Fruit fly (Drosophila melanogaster) whole organism, embryonic: ENCODE results near the gene TBC1d7.

Experiments
- CG10147 ChIP-seq: fragments of 200-800 bp; sonication (Bioruptor generic); optimal IDR thresholded peaks from 2 replicates; lab custom pipeline; 2019; ENCODE audit warnings: missing biosample characterization, mild to moderate bottlenecking, missing genetic modification characterization, moderate library complexity
- CG11456 ChIP-seq: fragments of 200-800 bp; sonication (Bioruptor generic); IDR thresholded peaks from 3 replicates; pipeline ENCODE4 v1.3.6; 2022; ENCODE audit warnings: missing biosample characterization, missing genetic modification characterization
- CG13287 ChIP-seq: fragments of 200-800 bp; sonication (Bioruptor generic); IDR thresholded peaks from 2 replicates; pipeline ENCODE4 v1.3.6; 2022; ENCODE audit warnings: missing biosample characterization, missing genetic modification characterization; ENCODE audit not compliant: partially characterized antibody
- CG14667 ChIP-seq: fragments of 200-800 bp; sonication (Bioruptor generic); IDR thresholded peaks from 2 replicates; pipeline ENCODE4 v1.3.6; 2022; ENCODE audit warnings: missing biosample characterization, missing genetic modification characterization
- CG14710 ChIP-seq: fragments of 200-800 bp; sonication (Bioruptor generic); optimal IDR thresholded peaks from 3 replicates; lab custom pipeline; 2019; ENCODE audit warnings: missing biosample characterization, mild to moderate bottlenecking, missing genetic modification characterization, moderate library complexity
- CG15269 ChIP-seq: fragments of 200-800 bp; sonication (Bioruptor generic); optimal IDR thresholded peaks from 2 replicates; lab custom pipeline; 2018; ENCODE audit warnings: missing biosample characterization, mild to moderate bottlenecking, missing genetic modification characterization, moderate library complexity
- CG15514 ChIP-seq: fragments of 200-800 bp; sonication (Bioruptor generic); optimal IDR thresholded peaks from 3 replicates; lab custom pipeline; 2017; ENCODE audit warnings: missing biosample characterization, missing genetic modification characterization, mild to moderate bottlenecking, moderate library complexity, missing genetic modification reagents
- CG17359 ChIP-seq: fragments of 200-800 bp; sonication (Bioruptor generic); optimal IDR thresholded peaks from 3 replicates; lab custom pipeline; 2018; ENCODE audit warnings: missing biosample characterization, mild to moderate bottlenecking, missing genetic modification characterization, moderate library complexity
- CG17912 ChIP-seq: fragments of 200-800 bp; sonication (Bioruptor generic); optimal IDR thresholded peaks from 2 replicates; lab custom pipeline; 2018; ENCODE audit warnings: missing biosample characterization, mild to moderate bottlenecking, missing genetic modification characterization
- CG2120 ChIP-seq: fragments of 200-800 bp; sonication (Bioruptor generic); optimal IDR thresholded peaks from 3 replicates; lab custom pipeline; 2016; ENCODE audit warnings: missing biosample characterization, missing genetic modification characterization
- CG30020 ChIP-seq: fragments of 200-800 bp; optimal IDR thresholded peaks from 2 replicates; lab custom pipeline; 2019; ENCODE audit warnings: missing biosample characterization, mild to moderate bottlenecking, missing genetic modification characterization, moderate library complexity
- CG30431 ChIP-seq: fragments of 200-800 bp; sonication (Bioruptor generic); optimal IDR thresholded peaks from 2 replicates; lab custom pipeline; 2017; ENCODE audit warnings: missing biosample characterization, missing genetic modification characterization
- CG3407 ChIP-seq: fragments of 200-800 bp; sonication (Bioruptor generic); optimal IDR thresholded peaks from 2 replicates; lab custom pipeline; 2018; ENCODE audit warnings: missing biosample characterization, mild to moderate bottlenecking, missing genetic modification characterization
- CG5245 ChIP-seq: fragments of 200-800 bp; sonication (Bioruptor generic); optimal IDR thresholded peaks from 3 replicates; lab custom pipeline; 2016; ENCODE audit warnings: missing biosample characterization, missing genetic modification characterization
- CG6175 ChIP-seq: fragments of 200-800 bp; sonication (Bioruptor generic); IDR thresholded peaks from 3 replicates; pipeline ENCODE4 v1.3.6; 2022; ENCODE audit warnings: missing biosample characterization, missing genetic modification characterization
- CG6765 ChIP-seq: fragments of 200-800 bp; sonication (Bioruptor generic); optimal IDR thresholded peaks from 3 replicates; lab custom pipeline; 2017; ENCODE audit warnings: missing biosample characterization, mild to moderate bottlenecking, missing genetic modification characterization
- CG7271 ChIP-seq: fragments of 200-800 bp; sonication (Bioruptor generic); optimal IDR thresholded peaks from 2 replicates; lab custom pipeline; 2018; ENCODE audit warnings: missing biosample characterization, mild to moderate bottlenecking, missing genetic modification characterization, moderate library complexity
- CG7556 ChIP-seq: fragments of 200-800 bp; sonication (Bioruptor generic); optimal IDR thresholded peaks from 2 replicates; lab custom pipeline; 2017; ENCODE audit warnings: missing biosample characterization, mild to moderate bottlenecking, missing genetic modification characterization
- CG8290 ChIP-seq, 3 experiments: fragments of 200-800 bp; sonication (Bioruptor generic); optimal IDR thresholded peaks; 2 replicates each; lab custom pipeline; 2016 to 2019; ENCODE audit warnings: missing biosample characterization in 3 of 3, missing genetic modification characterization in 3 of 3, mild to moderate bottlenecking in 2 of 3, moderate library complexity in 1 of 3
- CG9797 ChIP-seq: fragments of 200-800 bp; sonication (Bioruptor generic); optimal IDR thresholded peaks from 3 replicates; lab custom pipeline; 2018; ENCODE audit warnings: missing biosample characterization, mild to moderate bottlenecking, missing genetic modification characterization
- Chrac-16 ChIP-seq: fragments of 200-800 bp; sonication (Bioruptor generic); optimal IDR thresholded peaks from 3 replicates; lab custom pipeline; 2016; ENCODE audit warnings: missing biosample characterization, missing genetic modification characterization
- Deaf1 ChIP-seq: fragments of 200-800 bp; optimal IDR thresholded peaks from 3 replicates; lab custom pipeline; 2019; ENCODE audit warnings: missing biosample characterization, mild to moderate bottlenecking, missing genetic modification characterization, moderate library complexity
- Hey ChIP-seq: fragments of 200-800 bp; sonication (Bioruptor generic); optimal IDR thresholded peaks from 3 replicates; lab custom pipeline; 2018; ENCODE audit warnings: missing biosample characterization, mild to moderate bottlenecking, missing genetic modification characterization
- MBD-R2 ChIP-seq: fragments of 200-800 bp; sonication (Bioruptor generic); IDR thresholded peaks from 2 replicates; pipeline ENCODE4 v1.3.6; 2022; ENCODE audit warnings: missing biosample characterization, missing genetic modification characterization
- Nf-YC ChIP-seq: fragments of 200-800 bp; optimal IDR thresholded peaks from 3 replicates; lab custom pipeline; 2019; ENCODE audit warnings: missing biosample characterization, mild to moderate bottlenecking, missing genetic modification characterization, moderate library complexity
- Rfx ChIP-seq: fragments of 200-800 bp; sonication (Bioruptor generic); IDR thresholded peaks from 2 replicates; pipeline ENCODE4 v1.3.6; 2022; ENCODE audit warnings: missing biosample characterization, missing genetic modification characterization
- Ssrp ChIP-seq: fragments of 200-800 bp; sonication (Bioruptor generic); optimal IDR thresholded peaks from 2 replicates; lab custom pipeline; 2018; ENCODE audit warnings: missing biosample characterization, mild to moderate bottlenecking, missing genetic modification characterization, moderate library complexity
- Vsx1 ChIP-seq: fragments of 200-800 bp; sonication (Bioruptor generic); optimal IDR thresholded peaks from 2 replicates; lab custom pipeline; 2017; ENCODE audit warnings: missing biosample characterization, mild to moderate bottlenecking, missing genetic modification characterization, missing genetic modification reagents
- bowl ChIP-seq: fragments of 200-800 bp; sonication (Bioruptor generic); IDR thresholded peaks from 2 replicates; pipeline ENCODE4 v1.3.6; 2022; ENCODE audit warnings: missing biosample characterization, missing genetic modification characterization
- caup ChIP-seq: fragments of 200-800 bp; sonication (Bioruptor generic); optimal IDR thresholded peaks from 3 replicates; lab custom pipeline; 2017; ENCODE audit warnings: missing biosample characterization, mild to moderate bottlenecking, missing genetic modification characterization, moderate library complexity; ENCODE audit not compliant: severe bottlenecking
- chn ChIP-seq: fragments of 200-800 bp; sonication (Bioruptor generic); optimal IDR thresholded peaks from 2 replicates; lab custom pipeline; 2016; ENCODE audit warnings: missing biosample characterization, missing genetic modification characterization
- crp ChIP-seq, 2 experiments: fragments of 200-800 bp; sonication (Bioruptor generic); optimal IDR thresholded peaks; 2 replicates in 1 of 2; 3 replicates in 1 of 2; lab custom pipeline; 2017; ENCODE audit warnings: missing biosample characterization in 2 of 2, missing genetic modification characterization in 2 of 2, mild to moderate bottlenecking in 1 of 2, moderate library complexity in 1 of 2
- dpn ChIP-seq, 2 experiments: fragments of 200-800 bp; sonication (Bioruptor generic); optimal IDR thresholded peaks; 3 replicates each; lab custom pipeline; 2016; ENCODE audit warnings: missing biosample characterization in 2 of 2, missing genetic modification characterization in 2 of 2
- grau ChIP-seq: fragments of 200-800 bp; optimal IDR thresholded peaks from 3 replicates; lab custom pipeline; 2019; ENCODE audit warnings: missing biosample characterization, mild to moderate bottlenecking, missing genetic modification characterization, moderate library complexity
- h ChIP-seq: fragments of >200 bp; optimal IDR thresholded peaks from 2 replicates; lab custom pipeline; 2017
- kay ChIP-seq: fragments of 200-800 bp; sonication (Bioruptor generic); optimal IDR thresholded peaks from 2 replicates; lab custom pipeline; 2016; ENCODE audit warnings: missing biosample characterization, missing genetic modification characterization
- ken ChIP-seq: fragments of 200-800 bp; sonication (Bioruptor generic); IDR thresholded peaks from 3 replicates; pipeline ENCODE4 v1.3.6; 2022; ENCODE audit warnings: missing biosample characterization, missing genetic modification characterization
- lov ChIP-seq, 2 experiments: fragments of 200-800 bp in 1 of 2; fragments of >200 bp in 1 of 2; sonication (Bioruptor generic) in 1 of 2; IDR thresholded peaks in 1 of 2; optimal IDR thresholded peaks in 1 of 2; 2 replicates in 1 of 2; 3 replicates in 1 of 2; pipeline versions ENCODE4 v1.3.6 to Lab custom; 2017 to 2022; ENCODE audit warnings: missing biosample characterization in 1 of 2, missing genetic modification characterization in 1 of 2
- phol ChIP-seq: fragments of 200-800 bp; sonication (Bioruptor generic); optimal IDR thresholded peaks from 3 replicates; lab custom pipeline; 2018; ENCODE audit warnings: missing biosample characterization, mild to moderate bottlenecking, missing genetic modification characterization, moderate library complexity
- repo ChIP-seq: fragments of 200-800 bp; sonication (Bioruptor generic); optimal IDR thresholded peaks from 2 replicates; lab custom pipeline; 2016; ENCODE audit warnings: missing biosample characterization, missing genetic modification characterization
- rib ChIP-seq: fragments of 200-800 bp; sonication (Bioruptor generic); IDR thresholded peaks from 2 replicates; pipeline ENCODE4 v1.3.6; 2022; ENCODE audit warnings: missing biosample characterization, missing genetic modification characterization
- sna ChIP-seq: fragments of 200-800 bp; sonication (Bioruptor generic); IDR thresholded peaks from 2 replicates; pipeline ENCODE4 v1.3.6; 2022; ENCODE audit warnings: missing biosample characterization, missing genetic modification characterization; ENCODE audit not compliant: partially characterized antibody
- sob ChIP-seq: fragments of 200-800 bp; sonication (Bioruptor generic); IDR thresholded peaks from 2 replicates; pipeline ENCODE4 v1.3.6; 2022; ENCODE audit warnings: missing biosample characterization, missing genetic modification characterization
- sr ChIP-seq: fragments of 200-800 bp; sonication (Bioruptor generic); IDR thresholded peaks from 3 replicates; pipeline ENCODE4 v1.3.6; 2022; ENCODE audit warnings: missing biosample characterization, missing genetic modification characterization
- stwl ChIP-seq: fragments of 200-800 bp; sonication (Bioruptor generic); optimal IDR thresholded peaks from 3 replicates; lab custom pipeline; 2018; ENCODE audit warnings: missing biosample characterization, mild to moderate bottlenecking, missing genetic modification characterization, moderate library complexity
- tgo ChIP-seq: fragments of 200-800 bp; sonication (Bioruptor generic); IDR thresholded peaks from 3 replicates; pipeline ENCODE4 v1.3.6; 2022; ENCODE audit warnings: missing biosample characterization, missing genetic modification characterization
- toy ChIP-seq: fragments of 200-800 bp; sonication (Bioruptor generic); IDR thresholded peaks from 2 replicates; pipeline ENCODE4 v1.3.6; 2022; ENCODE audit warnings: missing biosample characterization, missing genetic modification characterization
- zen ChIP-seq: fragments of 200-800 bp; sonication (Bioruptor generic); optimal IDR thresholded peaks from 3 replicates; lab custom pipeline; 2018; ENCODE audit warnings: missing biosample characterization, mild to moderate bottlenecking, missing genetic modification characterization, moderate library complexity
- zfh2 ChIP-seq: fragments of 200-800 bp; sonication (Bioruptor generic); optimal IDR thresholded peaks from 2 replicates; lab custom pipeline; 2016; ENCODE audit warnings: missing biosample characterization, missing genetic modification characterization

Gene TBC1d7

DNA sequence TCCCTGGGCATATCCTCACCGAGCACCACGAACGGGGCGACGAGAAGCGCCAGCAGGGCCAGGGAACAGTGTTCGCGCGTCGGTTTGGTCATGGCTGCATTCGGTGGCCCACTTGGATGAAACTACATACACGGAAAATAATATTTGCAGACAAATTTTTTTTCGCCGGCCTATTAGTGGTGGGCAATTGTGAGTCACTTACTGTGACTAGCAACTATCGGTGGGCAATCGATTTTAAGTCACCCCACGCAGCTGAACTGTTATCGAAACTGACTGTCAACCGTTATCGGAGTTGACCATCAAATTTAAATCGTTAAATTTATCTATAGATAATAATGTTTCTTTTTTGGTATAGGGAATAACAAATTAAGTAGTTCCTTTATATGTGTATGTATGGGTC is 7.8 kb downstream of the TBC1d7 start, which contains the start of gene CG5510 (continued):
- TF ChIP-seq repo (GFP tag; lab: Kevin White, UChicago) (peak; percentile 18), CG3407 (no peak), CG7556 (GFP tag; lab: Kevin White, UChicago) (no peak), sr (GFP tag; lab: Robert Waterston, UW) (no peak), tgo (GFP tag; lab: Robert Waterston, UW) (peak; percentile 20; the same call in 1 of the 3 replicates), CG6765 (GFP tag; lab: Kevin White, UChicago) (no peak), kay (GFP tag; lab: Kevin White, UChicago) (peak; percentile 87), grau (peak; percentile 53), Nf-YC (tag; lab: Kevin White, UChicago) (peak; percentile 61), lov (optimal IDR thresholded peaks at IDR 0.05; lab: Kevin White, UChicago) (no peak), lov (GFP tag; IDR thresholded peaks at IDR 0.05; lab: Robert Waterston, UW) (0 out of 3 replicates have a peak, but pooled peaks have one; percentile 20), CG17359 (tag; lab: Kevin White, UChicago) (peak; percentile 43), MBD-R2 (GFP tag; lab: Robert Waterston, UW) (peak; percentile 98), CG5245 (peak; percentile 9), toy (GFP tag; lab: Robert Waterston, UW) (no peak), sob (GFP tag; lab: Robert Waterston, UW) (peak; percentile 58), CG13287 (GFP tag; lab: Robert Waterston, UW) (peak; percentile 99), bowl (GFP tag; lab: Robert Waterston, UW) (no peak), rib (peak; percentile 33; the same call in 1 of the 2 replicates), CG30431 (GFP tag; lab: Kevin White, UChicago) (no peak), Vsx1 (GFP tag; lab: Kevin White, UChicago) (no peak), CG15269 (tag; lab: Kevin White, UChicago) (peak; percentile 46), crp (GFP tag; optimal IDR thresholded peaks at IDR 0.05; lab: Kevin White, UChicago) (peak in 1 of 2 experiments; percentile 67), dpn (GFP tag; optimal IDR thresholded peaks at IDR 0.05; lab: Kevin White, UChicago) (peak; percentile 46 to 68), Rfx (GFP tag; lab: Robert Waterston, UW) (peak; percentile 81), ken (GFP tag; lab: Robert Waterston, UW) (peak; percentile 79; the same call in 2 of the 3 replicates), chn (peak; percentile 62), CG2120 (GFP tag; lab: Kevin White, UChicago) (peak; percentile 78), CG9797 (peak; percentile 57), zen (tag; lab: Kevin White, UChicago) (peak; percentile 66), zfh2 (GFP tag; lab: Kevin White, UChicago) (peak; percentile 66), CG17912 (GFP tag; lab: Kevin White, UChicago) (no peak), CG7271 (no peak), h (no peak), phol (peak; percentile 46), CG15514 (GFP tag; lab: Kevin White, UChicago) (peak; percentile 88), stwl (tag; lab: Kevin White, UChicago) (peak; percentile 89), CG6175 (GFP tag; lab: Robert Waterston, UW) (no peak), Ssrp (tag; lab: Kevin White, UChicago) (no peak), CG10147 (GFP tag; lab: Kevin White, UChicago) (peak; percentile 31), CG8290 (GFP tag; optimal IDR thresholded peaks at IDR 0.05; lab: Kevin White, UChicago) (no peak), CG8290 (tag; optimal IDR thresholded peaks at IDR 0.05; lab: Kevin White, UChicago) (peak in 1 of 2 experiments; percentile 89), Chrac-16 (peak; percentile 38), CG14667 (GFP tag; lab: Robert Waterston, UW) (no peak), Deaf1 (tag; lab: Kevin White, UChicago) (no peak), CG14710 (tag; lab: Kevin White, UChicago) (peak; percentile 70), CG30020 (no peak), sna (peak; percentile 99), caup (GFP tag; lab: Kevin White, UChicago) (peak; percentile 68), CG11456 (GFP tag; lab: Robert Waterston, UW) (peak; percentile 66; the same call in 2 of the 3 replicates), Hey (tag; lab: Kevin White, UChicago) (no peak)
